Worm (Caenorhabditis elegans) whole organism, L1 larva: Measurements from ENCODE around the gene aagr-1.

Experiments used
- aly-2 ChIP-seq: fragments of 150-350 bp; optimal IDR thresholded peaks from 2 replicates; lab custom pipeline; 2014; ENCODE audit warnings: missing biosample characterization, missing genetic modification characterization
- ama-1 ChIP-seq: fragments of 150-350 bp; optimal IDR thresholded peaks from 2 replicates; lab custom pipeline; 2014
- blmp-1 ChIP-seq: fragments of 150-350 bp; optimal IDR thresholded peaks from 2 replicates; lab custom pipeline; 2014; ENCODE audit warnings: missing biosample characterization, missing genetic modification characterization
- ceh-82 ChIP-seq, 3 experiments: fragments of 150-350 bp in 1 of 3; sonication (generic microtip) in 2 of 3; optimal IDR thresholded peaks; 2 replicates each; lab custom pipeline; 2014 to 2017; ENCODE audit warnings: missing biosample characterization in 3 of 3, missing genetic modification characterization in 3 of 3
- elt-3 ChIP-seq, 6 experiments: fragments of 150-350 bp in 1 of 6; sonication (generic microtip); optimal IDR thresholded peaks; 2 replicates each; lab custom pipeline; 2017 to 2018; ENCODE audit warnings: missing biosample characterization in 6 of 6, missing genetic modification characterization in 6 of 6, inconsistent platforms in 1 of 6
- lin-35 ChIP-seq, 2 experiments: fragments of 150-350 bp; optimal IDR thresholded peaks; 2 replicates each; lab custom pipeline; 2014; ENCODE audit warnings: missing biosample characterization in 2 of 2, missing genetic modification characterization in 2 of 2, missing genetic modification reagents in 2 of 2
- nhr-76 ChIP-seq: sonication (generic microtip); optimal IDR thresholded peaks from 2 replicates; lab custom pipeline; 2017; ENCODE audit warnings: missing biosample characterization, missing genetic modification characterization
- nhr-77 ChIP-seq: fragments of 150-350 bp; optimal IDR thresholded peaks from 2 replicates; lab custom pipeline; 2014; ENCODE audit warnings: missing biosample characterization, missing genetic modification characterization
- skn-1 ChIP-seq: fragments of 150-350 bp; optimal IDR thresholded peaks from 2 replicates; lab custom pipeline; 2014; ENCODE audit warnings: missing biosample characterization, missing genetic modification characterization
- snpc-4 ChIP-seq: fragments of 150-350 bp; optimal IDR thresholded peaks from 2 replicates; lab custom pipeline; 2014; ENCODE audit warnings: missing biosample characterization, missing genetic modification characterization
- sptf-1 ChIP-seq: fragments of 150-350 bp; optimal IDR thresholded peaks from 2 replicates; lab custom pipeline; 2014; ENCODE audit warnings: missing biosample characterization, missing genetic modification characterization
- unc-30 ChIP-seq: sonication (generic microtip); optimal IDR thresholded peaks from 2 replicates; lab custom pipeline; 2017; ENCODE audit warnings: missing biosample characterization, missing genetic modification characterization
- zag-1 ChIP-seq: fragments of 150-350 bp; optimal IDR thresholded peaks from 2 replicates; lab custom pipeline; 2014; ENCODE audit warnings: missing biosample characterization, missing genetic modification characterization

DNA sequence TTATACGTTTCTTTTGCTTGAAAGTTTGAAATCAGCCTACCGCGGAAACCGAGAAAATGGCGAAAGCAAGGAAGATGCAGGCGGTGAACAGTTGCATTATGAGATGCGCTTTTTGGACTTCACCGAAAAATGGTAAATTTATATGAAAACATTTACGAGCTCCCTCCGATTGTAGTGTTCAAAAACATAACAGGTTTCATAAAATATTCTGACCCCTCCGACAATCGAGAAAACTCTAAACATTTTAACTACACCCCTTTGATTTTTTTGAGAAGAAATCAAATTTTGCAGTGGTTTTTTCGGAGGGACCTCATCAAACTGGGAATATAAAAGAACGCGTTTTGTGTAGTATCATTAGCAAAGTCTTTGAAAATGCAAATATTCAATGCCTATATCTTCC lies 19.3 kb upstream of the aagr-1 start, which contains the start of the genes F17E9.18 and F17E9.15:
- TF ChIP-seq elt-3 (tag; optimal IDR thresholded peaks at IDR 0.05; lab: Kevin White, UChicago), result no peak
- TF ChIP-seq ama-1 (lab: Kevin White, UChicago), result no peak
- TF ChIP-seq blmp-1 (tag; lab: Kevin White, UChicago), result no peak
- TF ChIP-seq unc-30 (tag; lab: Kevin White, UChicago), result no peak
- TF ChIP-seq sptf-1 (tag; lab: Kevin White, UChicago), result no peak
- TF ChIP-seq nhr-77, result no peak
- TF ChIP-seq aly-2 (tag; lab: Kevin White, UChicago), result no peak
- no peak for TF ChIP-seq nhr-76
- no peak for TF ChIP-seq lin-35 (GFP tag; optimal IDR thresholded peaks at IDR 0.05; lab: Kevin White, UChicago)
- TF ChIP-seq snpc-4 (tag; lab: Kevin White, UChicago), result no peak
- TF ChIP-seq zag-1 (tag; lab: Kevin White, UChicago), result no peak
- TF ChIP-seq ceh-82 (tag; optimal IDR thresholded peaks at IDR 0.05; lab: Kevin White, UChicago), result no peak
- no peak for TF ChIP-seq skn-1
